Worm (Caenorhabditis elegans): Measurements from ENCODE around the gene C16E9.2.
A peak's percentile ranks its signal among the peaks of the same experiment; 100 is the strongest.

C16E9.2 gene

DNA sequence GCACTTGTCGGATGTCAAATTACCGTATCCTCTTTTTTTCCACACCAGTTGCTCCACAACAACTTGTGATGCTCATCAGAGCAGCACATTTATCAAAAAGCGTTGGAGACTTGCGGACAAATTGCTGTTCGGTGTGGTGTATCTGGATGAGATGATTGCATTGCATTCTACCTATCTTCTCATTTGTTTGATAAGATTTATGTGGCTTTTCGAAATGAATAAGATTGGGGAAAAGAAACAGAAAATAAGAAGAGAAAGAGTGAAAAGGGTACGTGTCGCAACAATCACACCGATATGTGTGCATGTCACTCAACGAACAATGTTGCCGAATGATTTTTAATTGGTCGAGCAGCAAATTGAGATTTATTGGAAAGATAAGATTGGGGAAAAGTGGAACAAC is 41.4 kb upstream of the C16E9.2 start:
- TF ChIP-seq ttx-3 (tag; optimal IDR thresholded peaks at IDR 0.05) (no peak), rnt-1 (tag; optimal IDR thresholded peaks at IDR 0.05) (peak; percentile 64), unc-55 (GFP tag; optimal IDR thresholded peaks at IDR 0.05) (peak; percentile 91)

DNA sequence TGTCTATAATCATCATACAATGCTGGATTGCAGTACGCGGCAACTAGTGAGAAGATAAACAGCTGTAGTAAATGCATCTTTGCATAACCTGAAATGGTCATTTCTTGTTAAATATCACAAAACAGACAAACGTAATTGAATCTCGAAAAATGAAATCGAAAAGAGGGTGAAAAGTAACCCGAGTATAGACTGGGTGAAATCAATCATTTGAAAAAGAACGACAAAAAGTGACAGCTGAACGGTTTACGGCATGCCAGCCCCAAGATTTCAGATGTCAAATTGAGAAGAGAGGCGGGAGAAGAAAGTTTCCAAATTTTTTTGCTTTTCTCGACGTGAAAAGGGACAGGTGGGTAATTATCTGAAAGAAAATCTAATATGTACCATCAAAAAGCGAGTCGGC is 35.7 kb upstream of the C16E9.2 start, which contains the start of gene F14B8.4:
TSS of gene F14B8.4 (minus strand) at position 101 of the 400 bp plus-strand sequence.
- TF ChIP-seq ceh-30 (tag; optimal IDR thresholded peaks at IDR 0.05) (no peak), C38D4.7 (GFP tag; optimal IDR thresholded peaks at IDR 0.05) (no peak), pax-1 (tag; optimal IDR thresholded peaks at IDR 0.05) (no peak), madf-2 (tag; optimal IDR thresholded peaks at IDR 0.05) (no peak), rnt-1 (tag; optimal IDR thresholded peaks at IDR 0.05) (no peak), tbx-2 (tag; optimal IDR thresholded peaks at IDR 0.05) (no peak), K02D7.2 (tag; optimal IDR thresholded peaks at IDR 0.05) (no peak), eyg-1 (tag; optimal IDR thresholded peaks at IDR 0.05) (no peak), ceh-31 (tag; optimal IDR thresholded peaks at IDR 0.05) (no peak), lim-6 (tag; optimal IDR thresholded peaks at IDR 0.05) (no peak), sdc-2 (tag; optimal IDR thresholded peaks at IDR 0.05) (no peak), tbx-7 (tag; optimal IDR thresholded peaks at IDR 0.05) (no peak), elt-2 (tag; optimal IDR thresholded peaks at IDR 0.05) (no peak), hlh-6 (tag; optimal IDR thresholded peaks at IDR 0.05) (no peak), ceh-24 (tag; optimal IDR thresholded peaks at IDR 0.05) (no peak), ceh-19 (GFP tag; optimal IDR thresholded peaks at IDR 0.05) (no peak), fax-1 (tag; optimal IDR thresholded peaks at IDR 0.05) (no peak), nhr-232 (tag; optimal IDR thresholded peaks at IDR 0.05) (no peak), pat-9 (tag; optimal IDR thresholded peaks at IDR 0.05) (no peak), pros-1 (tag; optimal IDR thresholded peaks at IDR 0.05) (no peak)

DNA sequence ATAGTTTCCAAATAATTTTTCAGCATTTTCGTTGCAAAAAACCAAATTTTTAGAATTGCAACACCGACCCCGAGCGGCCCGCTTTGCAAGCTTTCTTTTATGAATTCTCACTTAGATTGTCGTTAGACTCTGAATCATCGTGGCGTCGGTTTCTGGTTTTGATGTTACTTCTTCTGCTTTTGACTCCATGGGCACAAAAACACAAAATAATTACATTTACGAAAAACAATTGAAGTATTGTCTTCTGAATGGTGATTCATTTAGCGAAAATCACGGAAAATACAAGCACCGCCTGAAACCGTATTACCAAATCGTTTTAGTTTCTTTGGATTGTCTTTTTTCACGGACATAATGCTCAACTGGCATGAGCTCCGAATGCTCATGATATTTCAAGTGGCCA is 34.5 kb upstream of the C16E9.2 start, which contains the start of gene pes-23:
TSS of gene pes-23 (plus strand) at position 301 of the 400 bp plus-strand sequence.
- TF ChIP-seq ceh-31 (tag; optimal IDR thresholded peaks at IDR 0.05) (no peak), hlh-8 (tag; optimal IDR thresholded peaks at IDR 0.05) (no peak), C38D4.7 (GFP tag; optimal IDR thresholded peaks at IDR 0.05) (no peak), tbx-7 (tag; optimal IDR thresholded peaks at IDR 0.05) (no peak)

DNA sequence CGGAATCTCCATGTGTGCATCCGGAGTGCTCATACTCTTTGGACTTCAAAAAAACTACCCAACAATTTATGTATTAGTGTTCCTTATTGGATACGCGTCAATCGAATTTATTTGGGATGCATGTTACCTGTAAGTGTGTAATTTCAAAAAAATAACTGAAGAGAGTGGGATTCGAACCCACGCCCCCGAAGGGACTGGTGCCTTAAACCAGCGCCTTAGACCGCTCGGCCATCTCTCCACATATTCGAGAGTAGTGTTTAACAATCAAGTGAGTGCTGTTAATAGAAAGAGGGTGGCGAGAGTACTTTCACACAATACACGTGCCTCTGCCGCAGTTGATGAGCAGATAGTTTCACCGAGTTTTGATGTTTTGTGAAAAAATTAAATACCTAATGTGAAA is 32.6 kb upstream of the C16E9.2 start:
- peak; percentile 8 for TF ChIP-seq ceh-30 (tag; optimal IDR thresholded peaks at IDR 0.05)
- peak; percentile 26 for TF ChIP-seq hlh-8 (tag; optimal IDR thresholded peaks at IDR 0.05)
- peak; percentile 71 for TF ChIP-seq ztf-16 (tag; optimal IDR thresholded peaks at IDR 0.05)
- TF ChIP-seq K02D7.2 (tag; optimal IDR thresholded peaks at IDR 0.05): peak; percentile 3
- peak; percentile 63 for TF ChIP-seq tbx-2 (tag; optimal IDR thresholded peaks at IDR 0.05)
- TF ChIP-seq hlh-6 (tag; optimal IDR thresholded peaks at IDR 0.05): peak; percentile 79
- peak; percentile 31 for TF ChIP-seq dve-1 (tag; optimal IDR thresholded peaks at IDR 0.05)
- peak; percentile 73 for TF ChIP-seq unc-3 (GFP tag; conservative IDR thresholded peaks at IDR 0.05)
- peak; percentile 60 for TF ChIP-seq unc-3 (tag; optimal IDR thresholded peaks at IDR 0.05)
- TF ChIP-seq pha-2 (tag; optimal IDR thresholded peaks at IDR 0.05): peak; percentile 55
- peak; percentile 47 for TF ChIP-seq rnt-1 (tag; optimal IDR thresholded peaks at IDR 0.05)
- TF ChIP-seq hlh-13 (GFP tag; optimal IDR thresholded peaks at IDR 0.05): no peak
- TF ChIP-seq C08G9.2 (tag; optimal IDR thresholded peaks at IDR 0.05): no peak
- no peak for TF ChIP-seq pros-1 (tag; optimal IDR thresholded peaks at IDR 0.05)
- TF ChIP-seq elt-2 (tag; optimal IDR thresholded peaks at IDR 0.05): peak; percentile 77
- TF ChIP-seq ceh-34 (tag; optimal IDR thresholded peaks at IDR 0.05): peak; percentile 36
- no peak for TF ChIP-seq ahr-1 (tag; optimal IDR thresholded peaks at IDR 0.05)
- peak; percentile 68 for TF ChIP-seq pat-9 (tag; optimal IDR thresholded peaks at IDR 0.05)
- TF ChIP-seq fkh-6 (tag; optimal IDR thresholded peaks at IDR 0.05): peak; percentile 51
- no peak for TF ChIP-seq lim-6 (tag; optimal IDR thresholded peaks at IDR 0.05)
- TF ChIP-seq elt-4 (tag; optimal IDR thresholded peaks at IDR 0.05): no peak
- 0 out of 2 replicates have a peak, but pooled peaks have one; percentile 56 for TF ChIP-seq ceh-45 (GFP tag; IDR thresholded peaks at IDR 0.05)
- peak; percentile 17 for TF ChIP-seq ets-4 (tag; optimal IDR thresholded peaks at IDR 0.05)
- TF ChIP-seq ttx-3 (tag; optimal IDR thresholded peaks at IDR 0.05): peak; percentile 50
- TF ChIP-seq gmeb-2 (tag; optimal IDR thresholded peaks at IDR 0.05): peak; percentile 76
- TF ChIP-seq hlh-30 (tag; optimal IDR thresholded peaks at IDR 0.05; ENCODE audit: insufficient read depth): no peak
- peak; percentile 38 for TF ChIP-seq ceh-31 (tag; optimal IDR thresholded peaks at IDR 0.05)
- TF ChIP-seq pha-4 (tag; optimal IDR thresholded peaks at IDR 0.05): no peak
- no peak for TF ChIP-seq unc-42 (tag; optimal IDR thresholded peaks at IDR 0.05)
- no peak for TF ChIP-seq mec-3 (tag; optimal IDR thresholded peaks at IDR 0.05; ENCODE audit: borderline replicate concordance)
- TF ChIP-seq unc-55 (GFP tag; optimal IDR thresholded peaks at IDR 0.05): no peak
- peak; percentile 73 for TF ChIP-seq syd-9 (tag; optimal IDR thresholded peaks at IDR 0.05)
- TF ChIP-seq zip-5 (tag; optimal IDR thresholded peaks at IDR 0.05): no peak
- no peak for TF ChIP-seq pax-1 (tag; optimal IDR thresholded peaks at IDR 0.05)
- TF ChIP-seq fkh-10 (GFP tag; optimal IDR thresholded peaks at IDR 0.05): no peak
- TF ChIP-seq madf-2 (tag; optimal IDR thresholded peaks at IDR 0.05): peak; percentile 47
- TF ChIP-seq ceh-2 (tag; optimal IDR thresholded peaks at IDR 0.05): peak; percentile 39

Measured in whole organism, late embryonic.